Fruit fly (Drosophila melanogaster): ENCODE results near the gene Tudor-SN.

Tudor-SN gene

DNA sequence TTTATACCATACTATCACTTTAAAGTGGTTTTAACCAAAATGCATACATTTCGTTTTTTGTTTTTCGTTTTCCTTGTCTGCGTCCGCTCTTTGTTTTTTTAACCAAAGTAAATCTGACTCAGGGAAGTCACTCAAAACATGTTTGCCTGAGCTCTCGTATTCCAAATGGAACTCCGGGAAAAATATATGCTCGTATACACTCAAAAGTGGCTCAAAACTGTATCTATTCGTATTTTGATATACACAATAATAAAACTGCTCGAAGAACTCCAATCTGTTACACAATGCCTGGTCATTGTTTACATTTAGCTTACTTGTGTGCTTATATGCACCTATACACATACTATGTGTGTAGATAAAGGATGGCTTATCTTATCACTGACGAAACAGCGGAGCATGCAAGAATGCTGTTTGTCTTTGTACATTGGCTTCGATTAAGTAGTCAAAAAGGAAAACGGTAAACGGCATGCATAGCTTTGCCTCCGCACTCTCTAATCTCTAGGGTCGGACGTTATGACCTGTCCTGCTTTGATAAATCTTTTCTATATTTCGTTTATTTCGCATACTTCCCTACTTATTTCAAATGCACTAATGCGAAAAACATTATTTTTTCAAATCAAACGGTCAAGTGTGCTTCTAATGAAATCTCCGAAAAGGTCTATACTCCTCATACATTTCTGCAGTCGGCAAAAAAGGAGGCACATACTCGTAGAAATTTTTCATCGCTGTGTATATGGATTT, 6.8 kb upstream of the Tudor-SN start, which contains the start of gene miple2 (continued):
- TF ChIP-seq luna (GFP tag; optimal IDR thresholded peaks at IDR 0.05), result peak; percentile 3
- TF ChIP-seq slp2 (GFP tag; optimal IDR thresholded peaks at IDR 0.05), result peak; percentile 33
- peak; percentile 4 for TF ChIP-seq gcm2 (GFP tag; optimal IDR thresholded peaks at IDR 0.05)
- TF ChIP-seq CG10366 (GFP tag; IDR thresholded peaks at IDR 0.05), result no peak
- TF ChIP-seq gfzf (GFP tag; optimal IDR thresholded peaks at IDR 0.05), result no peak
- no peak for TF ChIP-seq eyg (GFP tag; optimal IDR thresholded peaks at IDR 0.05)
- no peak for TF ChIP-seq dysf (GFP tag; IDR thresholded peaks at IDR 0.05)
- peak; percentile 53 for TF ChIP-seq CG2875 (GFP tag; optimal IDR thresholded peaks at IDR 0.05)
- no peak for TF ChIP-seq chn (GFP tag; optimal IDR thresholded peaks at IDR 0.05)
- no peak for TF ChIP-seq Blimp-1 (GFP tag; optimal IDR thresholded peaks at IDR 0.05)
- no peak for TF ChIP-seq Dip3 (GFP tag; optimal IDR thresholded peaks at IDR 0.05)
- no peak for TF ChIP-seq jigr1 (GFP tag; IDR thresholded peaks at IDR 0.05)
- no peak for TF ChIP-seq TFAM (GFP tag; optimal IDR thresholded peaks at IDR 0.05)
- no peak for TF ChIP-seq CG15514 (GFP tag; optimal IDR thresholded peaks at IDR 0.05)
- TF ChIP-seq zen2 (GFP tag; IDR thresholded peaks at IDR 0.05; ENCODE audit: partially characterized antibody), result no peak
- TF ChIP-seq CG7372 (GFP tag; IDR thresholded peaks at IDR 0.05), result no peak
- TF ChIP-seq usp (GFP tag; optimal IDR thresholded peaks at IDR 0.05), result no peak
- no peak for TF ChIP-seq CTCF (GFP tag; optimal IDR thresholded peaks at IDR 0.05)
- peak in 1 of 2 experiments; percentile 3 for TF ChIP-seq insv (GFP tag; optimal IDR thresholded peaks at IDR 0.05)
- peak; percentile 70 for TF ChIP-seq Vsx1 (GFP tag; optimal IDR thresholded peaks at IDR 0.05)
- no peak for TF ChIP-seq lov (optimal IDR thresholded peaks at IDR 0.05)
- no peak for TF ChIP-seq lov (GFP tag; IDR thresholded peaks at IDR 0.05)
- TF ChIP-seq CG7271 (tag; optimal IDR thresholded peaks at IDR 0.05), result no peak
- TF ChIP-seq cg (GFP tag; optimal IDR thresholded peaks at IDR 0.05), result peak; percentile 91
- TF ChIP-seq CG13775 (GFP tag; optimal IDR thresholded peaks at IDR 0.05), result peak; percentile 42
- TF ChIP-seq CG2120 (GFP tag; optimal IDR thresholded peaks at IDR 0.05), result peak; percentile 60
- TF ChIP-seq gsb-n (tag; optimal IDR thresholded peaks at IDR 0.05), result peak; percentile 58
- TF ChIP-seq Drgx (GFP tag; IDR thresholded peaks at IDR 0.05), result peak; percentile 31; the same call in 1 of the 2 replicates
- no peak for TF ChIP-seq Aef1 (GFP tag; IDR thresholded peaks at IDR 0.05)
- peak; percentile 50 for TF ChIP-seq Hsf (GFP tag; optimal IDR thresholded peaks at IDR 0.05)
- TF ChIP-seq HHEX (GFP tag; optimal IDR thresholded peaks at IDR 0.05), result peak; percentile 56
- TF ChIP-seq CG32767 (GFP tag; IDR thresholded peaks at IDR 0.05), result peak; percentile 88
- no peak for TF ChIP-seq CG17802 (tag; optimal IDR thresholded peaks at IDR 0.05)
- peak; percentile 43 for TF ChIP-seq CoRest (tag; optimal IDR thresholded peaks at IDR 0.05)
- 0 out of 2 replicates have a peak, but pooled peaks have one; percentile 11 for TF ChIP-seq E2f1 (GFP tag; IDR thresholded peaks at IDR 0.05)
- TF ChIP-seq CG6654 (GFP tag; optimal IDR thresholded peaks at IDR 0.05), result no peak
- peak; percentile 13 for TF ChIP-seq Mad (GFP tag; optimal IDR thresholded peaks at IDR 0.05)
- no peak for TF ChIP-seq Dek (tag; optimal IDR thresholded peaks at IDR 0.05)
- TF ChIP-seq CG1603 (tag; optimal IDR thresholded peaks at IDR 0.05), result peak; percentile 8
- TF ChIP-seq CG17829 (tag; optimal IDR thresholded peaks at IDR 0.05), result peak; percentile 38
- peak; percentile 15 for TF ChIP-seq CG10267 (tag; optimal IDR thresholded peaks at IDR 0.05)
- TF ChIP-seq hb (GFP tag; IDR thresholded peaks at IDR 0.05; ENCODE audit: partially characterized antibody), result no peak
- no peak for TF ChIP-seq gsb (GFP tag; IDR thresholded peaks at IDR 0.05)
- no peak for TF ChIP-seq Neu2 (GFP tag; optimal IDR thresholded peaks at IDR 0.05; ENCODE audit: borderline replicate concordance)
- TF ChIP-seq CG5953 (GFP tag; IDR thresholded peaks at IDR 0.05), result no peak
- TF ChIP-seq unpg (GFP tag; optimal IDR thresholded peaks at IDR 0.05), result peak; percentile 25
- no peak for TF ChIP-seq CG13287 (GFP tag; IDR thresholded peaks at IDR 0.05; ENCODE audit: partially characterized antibody)
- no peak for TF ChIP-seq CG2889 (GFP tag; IDR thresholded peaks at IDR 0.05)
- TF ChIP-seq CG8388 (GFP tag; optimal IDR thresholded peaks at IDR 0.05), result peak; percentile 32
- no peak for TF ChIP-seq CG31388 (GFP tag; optimal IDR thresholded peaks at IDR 0.05)
